Worm (Caenorhabditis elegans) whole organism, young adult: ENCODE measurements around the gene pef-1.

Experiments
- F23B12.7 ChIP-seq: sonication (generic microtip); optimal IDR thresholded peaks from 2 replicates; lab custom pipeline; 2017; ENCODE audit warnings: missing genetic modification characterization, mild to moderate bottlenecking, missing compliant biosample characterization, antibody characterized with exemption, moderate library complexity; ENCODE audit not compliant: insufficient read depth
- Y53F4B.3 ChIP-seq: fragments of 200-800 bp; sonication (Bioruptor generic); IDR thresholded peaks from 2 replicates; pipeline ENCODE4 v1.3.6; 2022; ENCODE audit warnings: missing genetic modification reagents, missing genetic modification characterization, missing compliant biosample characterization
- Y53G8AR.9 ChIP-seq: fragments of 200-800 bp; sonication (Bioruptor generic); conservative IDR thresholded peaks from 2 replicates; pipeline ENCODE4 v1.3.6; 2022; ENCODE audit warnings: missing genetic modification reagents, missing genetic modification characterization, missing compliant biosample characterization
- aptf-3 ChIP-seq: fragments of 200-800 bp; sonication (Bioruptor generic); IDR thresholded peaks from 2 replicates; pipeline ENCODE4 v1.3.6; 2022; ENCODE audit warnings: missing genetic modification characterization, missing compliant biosample characterization
- atf-7 ChIP-seq: sonication (generic microtip); optimal IDR thresholded peaks from 2 replicates; lab custom pipeline; 2017; ENCODE audit warnings: mild to moderate bottlenecking, missing genetic modification characterization, missing compliant biosample characterization
- athp-1 ChIP-seq: sonication (generic microtip); optimal IDR thresholded peaks from 2 replicates; lab custom pipeline; 2017; ENCODE audit warnings: mild to moderate bottlenecking, missing genetic modification characterization, missing compliant biosample characterization
- attf-6 ChIP-seq: fragments of 200-800 bp; sonication (Bioruptor generic); IDR thresholded peaks from 2 replicates; pipeline ENCODE4 v1.3.6; 2022; ENCODE audit warnings: missing genetic modification reagents, missing genetic modification characterization, missing compliant biosample characterization
- bed-2 ChIP-seq: fragments of 200-800 bp; sonication (Bioruptor generic); IDR thresholded peaks from 2 replicates; pipeline ENCODE4 v1.3.6; 2022; ENCODE audit warnings: missing genetic modification reagents, missing genetic modification characterization, missing compliant biosample characterization
- cebp-2 ChIP-seq: fragments of 200-800 bp; sonication (Bioruptor generic); IDR thresholded peaks from 2 replicates; pipeline ENCODE4 v1.3.6; 2022; ENCODE audit warnings: missing genetic modification characterization, missing compliant biosample characterization
- dox-1 ChIP-seq: fragments of 200-800 bp; sonication (Bioruptor generic); IDR thresholded peaks from 2 replicates; pipeline ENCODE4 v1.3.6; 2022; ENCODE audit warnings: missing genetic modification reagents, missing genetic modification characterization, missing compliant biosample characterization
- egl-18 ChIP-seq: fragments of 200-800 bp; sonication (Bioruptor generic); IDR thresholded peaks from 2 replicates; pipeline ENCODE4 v1.3.6; 2022; ENCODE audit warnings: missing genetic modification reagents, missing genetic modification characterization, missing compliant biosample characterization
- ekl-4 ChIP-seq: fragments of 200-800 bp; sonication (Bioruptor generic); IDR thresholded peaks from 2 replicates; pipeline ENCODE4 v1.3.6; 2022; ENCODE audit warnings: missing genetic modification reagents, missing genetic modification characterization, missing compliant biosample characterization
- fkh-3 ChIP-seq: sonication (generic microtip); optimal IDR thresholded peaks from 2 replicates; lab custom pipeline; 2016; ENCODE audit warnings: mild to moderate bottlenecking, missing genetic modification characterization, missing compliant biosample characterization
- him-1 ChIP-seq: sonication (generic microtip); optimal IDR thresholded peaks from 2 replicates; lab custom pipeline; 2016; ENCODE audit warnings: missing genotype, missing genetic modification reagents, missing genetic modification characterization, missing compliant biosample characterization
- hmg-1.2 ChIP-seq: fragments of 200-800 bp; sonication (Bioruptor generic); IDR thresholded peaks from 2 replicates; pipeline ENCODE4 v1.3.6; 2022; ENCODE audit warnings: missing genetic modification reagents, missing genetic modification characterization, missing compliant biosample characterization
- hmg-20 ChIP-seq: fragments of 200-800 bp; sonication (Bioruptor generic); IDR thresholded peaks from 2 replicates; pipeline ENCODE4 v1.3.6; 2022; ENCODE audit warnings: missing genetic modification reagents, missing genetic modification characterization, missing compliant biosample characterization
- hsf-1 ChIP-seq: fragments of 200-800 bp; sonication (Bioruptor generic); IDR thresholded peaks from 2 replicates; pipeline ENCODE4 v1.3.6; 2022; ENCODE audit warnings: missing genetic modification reagents, missing genetic modification characterization, missing compliant biosample characterization
- let-526 ChIP-seq: fragments of 200-800 bp; sonication (Bioruptor generic); IDR thresholded peaks from 2 replicates; pipeline ENCODE4 v1.3.6; 2022; ENCODE audit warnings: missing genetic modification reagents, missing genetic modification characterization, missing compliant biosample characterization
- let-607 ChIP-seq, 2 experiments: fragments of 200-800 bp in 1 of 2; sonication (Bioruptor generic) in 1 of 2; sonication (generic microtip) in 1 of 2; optimal IDR thresholded peaks; 2 replicates each; lab custom pipeline; 2016 to 2018; ENCODE audit warnings: mild to moderate bottlenecking in 2 of 2, missing compliant biosample characterization in 2 of 2, missing genetic modification characterization in 2 of 2, moderate library complexity in 2 of 2, missing genotype in 1 of 2
- lin-26 ChIP-seq: fragments of 200-800 bp; sonication (Bioruptor generic); IDR thresholded peaks from 2 replicates; pipeline ENCODE4 v1.3.6; 2022; ENCODE audit warnings: missing genetic modification reagents, missing genetic modification characterization, missing compliant biosample characterization
- lin-40 ChIP-seq: sonication (generic microtip); optimal IDR thresholded peaks from 2 replicates; lab custom pipeline; 2016; ENCODE audit warnings: missing genetic modification characterization, mild to moderate bottlenecking, missing compliant biosample characterization, missing genotype, missing genetic modification reagents
- lin-54 ChIP-seq: fragments of 200-800 bp; sonication (Bioruptor generic); optimal IDR thresholded peaks from 2 replicates; lab custom pipeline; 2018; ENCODE audit warnings: mild to moderate bottlenecking, missing genetic modification characterization, missing compliant biosample characterization
- mcd-1 ChIP-seq: fragments of 200-800 bp; sonication (Bioruptor generic); IDR thresholded peaks from 2 replicates; pipeline ENCODE4 v1.3.6; 2022; ENCODE audit warnings: missing genetic modification reagents, missing genetic modification characterization, missing compliant biosample characterization
- nfyb-1 ChIP-seq: fragments of 200-800 bp; sonication (Bioruptor generic); IDR thresholded peaks from 2 replicates; pipeline ENCODE4 v1.3.6; 2022; ENCODE audit warnings: missing genetic modification reagents, missing genetic modification characterization, missing compliant biosample characterization
- nhr-80 ChIP-seq: sonication (generic microtip); optimal IDR thresholded peaks from 2 replicates; lab custom pipeline; 2016; ENCODE audit warnings: missing genetic modification characterization, missing compliant biosample characterization
- nhr-90 ChIP-seq: sonication (generic microtip); optimal IDR thresholded peaks from 2 replicates; lab custom pipeline; 2016; ENCODE audit warnings: missing genotype, mild to moderate bottlenecking, missing genetic modification characterization, missing compliant biosample characterization
- repo-1 ChIP-seq: sonication (generic microtip); optimal IDR thresholded peaks from 2 replicates; lab custom pipeline; 2017; ENCODE audit warnings: mild to moderate bottlenecking, missing genetic modification characterization, missing compliant biosample characterization
- rpc-1 ChIP-seq, 2 experiments: fragments of 150-350 bp in 1 of 2; sonication (generic microtip) in 1 of 2; optimal IDR thresholded peaks; 2 replicates each; lab custom pipeline; 2014 to 2018; ENCODE audit warnings: missing biosample characterization in 1 of 2, missing genetic modification characterization in 1 of 2, missing genetic modification reagents in 1 of 2, missing genotype in 1 of 2
- tlf-1 ChIP-seq: fragments of 200-800 bp; sonication (Bioruptor generic); optimal IDR thresholded peaks from 2 replicates; lab custom pipeline; 2018; ENCODE audit warnings: mild to moderate bottlenecking, missing genetic modification characterization, missing compliant biosample characterization
- unc-62 ChIP-seq: fragments of 150-350 bp; optimal IDR thresholded peaks from 2 replicates; lab custom pipeline; 2014; ENCODE audit warnings: missing biosample characterization, missing genetic modification reagents, missing genetic modification characterization
- xnd-1 ChIP-seq: sonication (generic microtip); optimal IDR thresholded peaks from 2 replicates; lab custom pipeline; 2016; ENCODE audit warnings: missing genotype, missing genetic modification reagents, missing genetic modification characterization, missing compliant biosample characterization
- zfh-2 ChIP-seq: fragments of 200-800 bp; sonication (Bioruptor generic); conservative IDR thresholded peaks from 2 replicates; pipeline ENCODE4 v1.3.6; 2022; ENCODE audit warnings: missing genetic modification reagents, missing genetic modification characterization, missing compliant biosample characterization

Gene pef-1

ce11 chrIII:880840-881239 is 45.3 kb downstream of the pef-1 start:
- TF ChIP-seq nfyb-1 (GFP tag; lab: Robert Waterston, UW) = peak; percentile 54; the same call in 1 of the 2 replicates
- TF ChIP-seq hsf-1 = 0 out of 2 replicates have a peak, but pooled peaks have one; percentile 13
- no peak for TF ChIP-seq aptf-3 (GFP tag; lab: Robert Waterston, UW)
- TF ChIP-seq attf-6 (GFP tag; lab: Robert Waterston, UW) = 0 out of 2 replicates have a peak, but pooled peaks have one; percentile 49
- no peak for TF ChIP-seq him-1 (tag; lab: Kevin White, UChicago)
- peak; percentile 46; the same call in 1 of the 2 replicates for TF ChIP-seq ekl-4 (GFP tag; lab: Robert Waterston, UW)
- no peak for TF ChIP-seq tlf-1

- no peak for TF ChIP-seq atf-7
- TF ChIP-seq hmg-20 = no peak
- no peak for TF ChIP-seq lin-40 (tag; lab: Kevin White, UChicago)
- no peak for TF ChIP-seq lin-26 (GFP tag; lab: Robert Waterston, UW)
- no peak for TF ChIP-seq cebp-2 (GFP tag; lab: Robert Waterston, UW)
- TF ChIP-seq F23B12.7 = no peak
- TF ChIP-seq egl-18 = no peak
Measured at ce11 chrIII:879634-880033, 46.5 kb downstream of the pef-1 start, which contains the start of the genes T24C4.5 and ucr-2.3. TSS of gene T24C4.5 (minus strand) at chrIII:879734. TSS of gene ucr-2.3 (plus strand) at chrIII:879860.

- TF ChIP-seq let-526 (GFP tag; lab: Robert Waterston, UW) = no peak
- peak; percentile 26 for TF ChIP-seq unc-62 (GFP tag; lab: Kevin White, UChicago)
- TF ChIP-seq nhr-80 (tag; lab: Kevin White, UChicago) = peak; percentile 33
- TF ChIP-seq, all 124 proteins: peak for 2
Measured at ce11 chrIII:873432-873831, 52.7 kb downstream of the pef-1 start, which contains the start of gene clc-19. TSS of gene clc-19 (minus strand) at chrIII:873566.

- TF ChIP-seq dox-1 = no peak
- no peak for TF ChIP-seq rpc-1 (optimal IDR thresholded peaks at IDR 0.05; lab: Kevin White, UChicago)
- no peak for TF ChIP-seq rpc-1 (tag; optimal IDR thresholded peaks at IDR 0.05; lab: Kevin White, UChicago)
- TF ChIP-seq repo-1 = no peak
- TF ChIP-seq hsf-1 = no peak
- no peak for TF ChIP-seq hmg-1.2
- no peak for TF ChIP-seq lin-54 (GFP tag; lab: Kevin White, UChicago)
- no peak for TF ChIP-seq ekl-4 (GFP tag; lab: Robert Waterston, UW)
- no peak for TF ChIP-seq let-607 (tag; optimal IDR thresholded peaks at IDR 0.05; lab: Kevin White, UChicago)
- no peak for TF ChIP-seq nhr-90 (tag; lab: Kevin White, UChicago)
- no peak for TF ChIP-seq him-1 (tag; lab: Kevin White, UChicago)
- no peak for TF ChIP-seq athp-1 (tag; lab: Kevin White, UChicago)
- no peak for TF ChIP-seq unc-62 (GFP tag; lab: Kevin White, UChicago)
- no peak for TF ChIP-seq bed-2 (GFP tag; lab: Robert Waterston, UW)
- TF ChIP-seq zfh-2 (GFP tag; lab: Robert Waterston, UW) = no peak
- TF ChIP-seq fkh-3 = no peak
- TF ChIP-seq attf-6 (GFP tag; lab: Robert Waterston, UW) = no peak
- no peak for TF ChIP-seq xnd-1 (tag; lab: Kevin White, UChicago)
- no peak for TF ChIP-seq Y53G8AR.9 (GFP tag; lab: Robert Waterston, UW)
- TF ChIP-seq mcd-1 (GFP tag; lab: Robert Waterston, UW) = no peak
- no peak for TF ChIP-seq Y53F4B.3 (GFP tag; lab: Robert Waterston, UW)
Measured at ce11 chrIII:872373-872772, 53.7 kb downstream of the pef-1 start, which contains the start of the genes T24C4.3 and clc-20. TSS of gene T24C4.3 (minus strand) at chrIII:872473. TSS of gene clc-20 (plus strand) at chrIII:872583.
